Fruit fly (Drosophila melanogaster): ENCODE data around the gene CG45263.
A peak's percentile ranks its signal among the peaks of the same experiment; 100 is the strongest.

Gene CG45263

dm6 chr3R:8482881-8483280 lies 5.5 kb upstream of the CG45263 start (continued):
- TF ChIP-seq amos (GFP tag; IDR thresholded peaks at IDR 0.05; ENCODE audit: partially characterized antibody) (no peak), oc (tag; optimal IDR thresholded peaks at IDR 0.05) (peak; percentile 35), fd102C (GFP tag; optimal IDR thresholded peaks at IDR 0.05) (no peak), CG15073 (GFP tag; optimal IDR thresholded peaks at IDR 0.05) (no peak), ro (GFP tag; IDR thresholded peaks at IDR 0.05) (0 out of 2 replicates have a peak, but pooled peaks have one; percentile 34), btn (GFP tag; optimal IDR thresholded peaks at IDR 0.05) (peak; percentile 60), CG10654 (GFP tag; optimal IDR thresholded peaks at IDR 0.05) (peak; percentile 57), Fer1 (GFP tag; optimal IDR thresholded peaks at IDR 0.05) (no peak), Xbp1 (GFP tag; optimal IDR thresholded peaks at IDR 0.05) (peak; percentile 65), Hsf (GFP tag; optimal IDR thresholded peaks at IDR 0.05) (peak; percentile 54), Neu2 (GFP tag; optimal IDR thresholded peaks at IDR 0.05; ENCODE audit: borderline replicate concordance) (no peak), CG5245 (GFP tag; optimal IDR thresholded peaks at IDR 0.05) (peak; percentile 72), CG11696 (GFP tag; IDR thresholded peaks at IDR 0.05) (no peak), CG9609 (GFP tag; optimal IDR thresholded peaks at IDR 0.05) (peak; percentile 63), Antp (GFP tag; optimal IDR thresholded peaks at IDR 0.05) (peak; percentile 76), p53 (GFP tag; optimal IDR thresholded peaks at IDR 0.05) (no peak), ind (GFP tag; optimal IDR thresholded peaks at IDR 0.05) (peak; percentile 77), Deaf1 (tag; optimal IDR thresholded peaks at IDR 0.05) (peak; percentile 48), CG2712 (tag; optimal IDR thresholded peaks at IDR 0.05) (no peak), CG34422 (GFP tag; IDR thresholded peaks at IDR 0.05) (peak; percentile 76; the same call in 2 of the 3 replicates), CG1529 (GFP tag; optimal IDR thresholded peaks at IDR 0.05) (peak; percentile 40), sna (GFP tag; IDR thresholded peaks at IDR 0.05; ENCODE audit: partially characterized antibody) (no peak), CG17361 (GFP tag; IDR thresholded peaks at IDR 0.05) (no peak; the same call in 2 of the 3 replicates), CG10959 (GFP tag; IDR thresholded peaks at IDR 0.05) (peak; percentile 63; the same call in 1 of the 2 replicates), bbx (GFP tag; IDR thresholded peaks at IDR 0.05; ENCODE audit: partially characterized antibody) (no peak), CG18262 (tag; optimal IDR thresholded peaks at IDR 0.05) (no peak), B-H1 (GFP tag; IDR thresholded peaks at IDR 0.05) (peak; percentile 52), CG14014 (GFP tag; IDR thresholded peaks at IDR 0.05) (peak; percentile 81; the same call in 1 of the 2 replicates), CG30020 (tag; optimal IDR thresholded peaks at IDR 0.05) (no peak), CG8281 (tag; optimal IDR thresholded peaks at IDR 0.05) (peak; percentile 39), Hr78 (GFP tag; optimal IDR thresholded peaks at IDR 0.05) (no peak), CG9797 (GFP tag; optimal IDR thresholded peaks at IDR 0.05) (no peak), CG15269 (tag; optimal IDR thresholded peaks at IDR 0.05) (peak; percentile 73), CG15479 (GFP tag; optimal IDR thresholded peaks at IDR 0.05) (no peak), CkIIα-i1 (GFP tag; IDR thresholded peaks at IDR 0.05) (no peak), Doc3 (GFP tag; IDR thresholded peaks at IDR 0.05; ENCODE audit: partially characterized antibody) (no peak), CG10147 (GFP tag; optimal IDR thresholded peaks at IDR 0.05) (peak; percentile 67), org-1 (GFP tag; optimal IDR thresholded peaks at IDR 0.05) (peak; percentile 60), CG32532 (GFP tag; IDR thresholded peaks at IDR 0.05) (peak; percentile 78), Ptx1 (GFP tag; IDR thresholded peaks at IDR 0.05) (peak; percentile 70), Chrac-16 (GFP tag; optimal IDR thresholded peaks at IDR 0.05) (peak; percentile 33), aop (GFP tag; IDR thresholded peaks at IDR 0.05) (no peak), CG11456 (GFP tag; IDR thresholded peaks at IDR 0.05) (peak; percentile 88; the same call in 2 of the 3 replicates), bsh (GFP tag; optimal IDR thresholded peaks at IDR 0.05) (peak in 1 of 2 experiments; percentile 73), prd (optimal IDR thresholded peaks at IDR 0.05) (no peak), prd (GFP tag; IDR thresholded peaks at IDR 0.05) (peak; percentile 69; the same call in 1 of the 3 replicates), ken (GFP tag; IDR thresholded peaks at IDR 0.05) (peak; percentile 69; the same call in 2 of the 3 replicates), al (GFP tag; IDR thresholded peaks at IDR 0.05) (peak; percentile 24; the same call in 1 of the 2 replicates), Camta (GFP tag; optimal IDR thresholded peaks at IDR 0.05) (peak; percentile 55), Elba2 (GFP tag; optimal IDR thresholded peaks at IDR 0.05) (no peak), toy (GFP tag; IDR thresholded peaks at IDR 0.05) (peak; percentile 68)

Measured in whole organism, embryonic.